Worm (Caenorhabditis elegans) whole organism, L1 larva: ENCODE measurements around the gene Y39A1A.9.
A peak's percentile ranks its signal among the peaks of the same experiment; 100 is the strongest.

Experiments used
- C16A3.4 ChIP-seq: fragments of 150-350 bp; optimal IDR thresholded peaks from 2 replicates; lab custom pipeline; 2014; ENCODE audit warnings: missing biosample characterization, missing genetic modification characterization
- C34B4.2 ChIP-seq: sonication (generic microtip); optimal IDR thresholded peaks from 2 replicates; lab custom pipeline; 2017; ENCODE audit warnings: mild to moderate bottlenecking, missing genetic modification characterization, missing compliant biosample characterization
- F16B12.6 ChIP-seq: fragments of 150-350 bp; optimal IDR thresholded peaks from 2 replicates; lab custom pipeline; 2014; ENCODE audit warnings: missing biosample characterization, missing genetic modification characterization
- Y116A8C.19 ChIP-seq: sonication (generic microtip); optimal IDR thresholded peaks from 2 replicates; lab custom pipeline; 2016; ENCODE audit warnings: missing compliant biosample characterization, missing genetic modification characterization, borderline replicate concordance
- ama-1 ChIP-seq: fragments of 150-350 bp; optimal IDR thresholded peaks from 2 replicates; lab custom pipeline; 2014
- blmp-1 ChIP-seq: fragments of 150-350 bp; optimal IDR thresholded peaks from 2 replicates; lab custom pipeline; 2014; ENCODE audit warnings: missing biosample characterization, missing genetic modification characterization
- ceh-63 ChIP-seq: fragments of 200-800 bp; sonication (Bioruptor generic); optimal IDR thresholded peaks from 2 replicates; lab custom pipeline; 2018; ENCODE audit warnings: mild to moderate bottlenecking, missing genetic modification characterization, missing compliant biosample characterization
- ceh-82 ChIP-seq, 3 experiments: fragments of 150-350 bp in 1 of 3; sonication (generic microtip) in 2 of 3; optimal IDR thresholded peaks; 2 replicates each; lab custom pipeline; 2014 to 2017; ENCODE audit warnings: missing biosample characterization in 3 of 3, missing genetic modification characterization in 3 of 3
- ceh-90 ChIP-seq: sonication (generic microtip); optimal IDR thresholded peaks from 2 replicates; lab custom pipeline; 2016; ENCODE audit warnings: missing genetic modification characterization, missing compliant biosample characterization
- dpl-1 ChIP-seq, 3 experiments: fragments of 150-350 bp in 2 of 3; sonication (generic microtip) in 1 of 3; optimal IDR thresholded peaks; 2 replicates each; lab custom pipeline; 2014 to 2017; ENCODE audit warnings: missing biosample characterization in 3 of 3, missing genetic modification characterization in 3 of 3, missing genetic modification reagents in 3 of 3
- dsc-1 ChIP-seq: sonication (generic microtip); optimal IDR thresholded peaks from 2 replicates; lab custom pipeline; 2016; ENCODE audit warnings: mild to moderate bottlenecking, missing genetic modification characterization, missing compliant biosample characterization
- efl-1 ChIP-seq, 4 experiments: fragments of 150-350 bp; optimal IDR thresholded peaks in 3 of 4; peaks in 1 of 4; 1 replicate in 1 of 4; 2 replicates in 3 of 4; lab custom pipeline; 2014; ENCODE audit warnings: missing biosample characterization in 2 of 4, missing genetic modification characterization in 2 of 4, missing genetic modification reagents in 2 of 4
- egl-27 ChIP-seq, 2 experiments: fragments of 150-350 bp in 1 of 2; sonication (generic microtip); optimal IDR thresholded peaks; 3 replicates each; lab custom pipeline; 2017 to 2018; ENCODE audit warnings: missing biosample characterization in 2 of 2, missing genetic modification characterization in 2 of 2, missing genetic modification reagents in 2 of 2
- elt-3 ChIP-seq, 6 experiments: fragments of 150-350 bp in 1 of 6; sonication (generic microtip); optimal IDR thresholded peaks; 2 replicates each; lab custom pipeline; 2017 to 2018; ENCODE audit warnings: missing biosample characterization in 6 of 6, missing genetic modification characterization in 6 of 6, inconsistent platforms in 1 of 6
- fkh-10 ChIP-seq: sonication (generic microtip); optimal IDR thresholded peaks from 2 replicates; lab custom pipeline; 2017; ENCODE audit warnings: missing biosample characterization, missing genetic modification reagents, missing genetic modification characterization
- hlh-17 ChIP-seq: fragments of 200-800 bp; sonication (Bioruptor generic); optimal IDR thresholded peaks from 2 replicates; lab custom pipeline; 2018; ENCODE audit warnings: missing genetic modification characterization, mild to moderate bottlenecking, missing compliant biosample characterization, moderate library complexity, borderline replicate concordance
- hlh-4 ChIP-seq: sonication (generic microtip); optimal IDR thresholded peaks from 2 replicates; lab custom pipeline; 2016; ENCODE audit warnings: mild to moderate bottlenecking, missing genetic modification characterization, missing compliant biosample characterization
- irx-1 ChIP-seq: sonication (generic microtip); optimal IDR thresholded peaks from 2 replicates; lab custom pipeline; 2016; ENCODE audit warnings: missing genetic modification characterization, missing compliant biosample characterization
- isw-1 ChIP-seq: fragments of 200-800 bp; sonication (Bioruptor generic); IDR thresholded peaks from 2 replicates; pipeline ENCODE4 v1.3.6; 2022; ENCODE audit warnings: missing genetic modification characterization, missing compliant biosample characterization
- jun-1 ChIP-seq: fragments of 150-350 bp; optimal IDR thresholded peaks from 2 replicates; lab custom pipeline; 2014; ENCODE audit warnings: missing biosample characterization, missing genetic modification reagents, missing genetic modification characterization
- lin-14 ChIP-seq: fragments of 200-800 bp; sonication (Bioruptor generic); optimal IDR thresholded peaks from 2 replicates; lab custom pipeline; 2018; ENCODE audit warnings: mild to moderate bottlenecking, missing genetic modification characterization, moderate library complexity, missing compliant biosample characterization
- lin-15B ChIP-seq: fragments of 150-350 bp; sonication (generic microtip); optimal IDR thresholded peaks from 3 replicates; lab custom pipeline; 2014; ENCODE audit warnings: missing biosample characterization, missing genetic modification characterization
- lin-35 ChIP-seq, 2 experiments: fragments of 150-350 bp; optimal IDR thresholded peaks; 2 replicates each; lab custom pipeline; 2014; ENCODE audit warnings: missing biosample characterization in 2 of 2, missing genetic modification characterization in 2 of 2, missing genetic modification reagents in 2 of 2
- lir-3 ChIP-seq: sonication (generic microtip); optimal IDR thresholded peaks from 2 replicates; lab custom pipeline; 2016; ENCODE audit warnings: mild to moderate bottlenecking, missing genetic modification characterization, moderate library complexity, missing compliant biosample characterization; ENCODE audit not compliant: poor library complexity
- lsy-2 ChIP-seq, 2 experiments: fragments of 150-350 bp; optimal IDR thresholded peaks; 2 replicates each; lab custom pipeline; 2014; ENCODE audit warnings: missing biosample characterization in 2 of 2, missing genetic modification characterization in 2 of 2
- mab-9 ChIP-seq: fragments of 200-800 bp; sonication (Bioruptor generic); IDR thresholded peaks from 2 replicates; pipeline ENCODE4 v1.3.6; 2022; ENCODE audit warnings: missing genetic modification reagents, missing genetic modification characterization, missing compliant biosample characterization
- mef-2 ChIP-seq: fragments of 150-350 bp; optimal IDR thresholded peaks from 2 replicates; lab custom pipeline; 2014; ENCODE audit warnings: missing biosample characterization, missing genetic modification characterization
- nhr-19 ChIP-seq: fragments of 200-800 bp; sonication (Bioruptor generic); conservative IDR thresholded peaks from 2 replicates; pipeline ENCODE4 v1.3.6; 2022; ENCODE audit warnings: missing genetic modification characterization, missing compliant biosample characterization
- nhr-20 ChIP-seq: sonication (generic microtip); optimal IDR thresholded peaks from 2 replicates; lab custom pipeline; 2016; ENCODE audit warnings: mild to moderate bottlenecking, missing genetic modification characterization, missing compliant biosample characterization
- nhr-237 ChIP-seq: fragments of 150-350 bp; optimal IDR thresholded peaks from 2 replicates; lab custom pipeline; 2014; ENCODE audit warnings: missing biosample characterization, missing genetic modification characterization
- nhr-47 ChIP-seq: sonication (generic microtip); optimal IDR thresholded peaks from 2 replicates; lab custom pipeline; 2016; ENCODE audit warnings: mild to moderate bottlenecking, missing genetic modification characterization, moderate library complexity, missing compliant biosample characterization
- nhr-71 ChIP-seq: sonication (generic microtip); optimal IDR thresholded peaks from 2 replicates; lab custom pipeline; 2016; ENCODE audit warnings: mild to moderate bottlenecking, missing genetic modification characterization, moderate library complexity, missing compliant biosample characterization
- nhr-76 ChIP-seq: sonication (generic microtip); optimal IDR thresholded peaks from 2 replicates; lab custom pipeline; 2017; ENCODE audit warnings: missing biosample characterization, missing genetic modification characterization
- nhr-77 ChIP-seq: fragments of 150-350 bp; optimal IDR thresholded peaks from 2 replicates; lab custom pipeline; 2014; ENCODE audit warnings: missing biosample characterization, missing genetic modification characterization
- nhr-84 ChIP-seq: sonication (generic microtip); optimal IDR thresholded peaks from 2 replicates; lab custom pipeline; 2017; ENCODE audit warnings: missing biosample characterization, missing genetic modification characterization
- nhr-85 ChIP-seq: sonication (generic microtip); peaks from one replicate; lab custom pipeline; 2016; ENCODE audit warnings: missing genetic modification characterization, inconsistent platforms, missing compliant biosample characterization
- pax-3 ChIP-seq: fragments of 200-800 bp; sonication (Bioruptor generic); optimal IDR thresholded peaks from 2 replicates; lab custom pipeline; 2018; ENCODE audit warnings: mild to moderate bottlenecking, missing genetic modification characterization, moderate library complexity, missing compliant biosample characterization
- pqm-1 ChIP-seq: sonication (generic microtip); optimal IDR thresholded peaks from 3 replicates; lab custom pipeline; 2017; ENCODE audit warnings: missing biosample characterization, missing genetic modification characterization
- snpc-4 ChIP-seq: fragments of 150-350 bp; optimal IDR thresholded peaks from 2 replicates; lab custom pipeline; 2014; ENCODE audit warnings: missing biosample characterization, missing genetic modification characterization
- tlp-1 ChIP-seq: fragments of 150-350 bp; optimal IDR thresholded peaks from 2 replicates; lab custom pipeline; 2014; ENCODE audit warnings: missing biosample characterization, missing genetic modification characterization
- unc-130 ChIP-seq: fragments of 150-350 bp; optimal IDR thresholded peaks from 2 replicates; lab custom pipeline; 2017; ENCODE audit warnings: missing biosample characterization, missing genetic modification characterization, inconsistent platforms
- unc-86 ChIP-seq: sonication (generic microtip); optimal IDR thresholded peaks from 2 replicates; lab custom pipeline; 2016; ENCODE audit warnings: missing genetic modification characterization, missing compliant biosample characterization
- unc-98 ChIP-seq: fragments of 200-800 bp; sonication (Bioruptor generic); IDR thresholded peaks from 2 replicates; pipeline ENCODE4 v1.3.6; 2022; ENCODE audit warnings: missing genetic modification characterization, missing compliant biosample characterization
- zag-1 ChIP-seq: fragments of 150-350 bp; optimal IDR thresholded peaks from 2 replicates; lab custom pipeline; 2014; ENCODE audit warnings: missing biosample characterization, missing genetic modification characterization
- zip-4 ChIP-seq: fragments of 200-800 bp; sonication (Bioruptor generic); optimal IDR thresholded peaks from 2 replicates; lab custom pipeline; 2018; ENCODE audit warnings: mild to moderate bottlenecking, missing genetic modification characterization, moderate library complexity, missing compliant biosample characterization
- ztf-4 ChIP-seq: fragments of 150-350 bp; optimal IDR thresholded peaks from 2 replicates; lab custom pipeline; 2014; ENCODE audit warnings: missing biosample characterization, missing genetic modification characterization

The Y39A1A.9 gene

DNA sequence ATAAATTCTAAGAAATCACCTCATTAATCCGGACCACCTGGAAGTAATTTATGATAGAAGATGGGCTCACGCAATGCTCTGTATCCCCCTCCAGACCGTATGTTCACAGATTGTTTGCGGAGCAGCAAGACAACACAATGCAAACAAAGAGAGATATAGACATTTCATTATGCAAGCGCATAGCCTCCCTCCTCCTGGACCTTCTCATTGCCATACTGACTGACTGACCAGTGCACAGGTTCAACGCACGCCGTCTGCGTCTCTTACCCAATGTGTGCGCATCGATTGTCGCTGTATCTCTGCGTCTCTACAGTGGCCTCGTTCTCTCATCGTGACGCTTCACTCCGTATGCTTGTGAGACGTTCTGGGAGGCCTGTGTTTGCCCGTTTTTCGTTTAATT is 18.3 kb upstream of the Y39A1A.9 start (continued):
- peak; percentile 66 to 81 for TF ChIP-seq efl-1 (optimal IDR thresholded peaks at IDR 0.05; lab: Kevin White, UChicago)
- peak; percentile 43 to 89 for TF ChIP-seq efl-1 (GFP tag; optimal IDR thresholded peaks at IDR 0.05 in 1 of 2; lab: Kevin White, UChicago)
- TF ChIP-seq nhr-20 (tag; lab: Kevin White, UChicago), result peak; percentile 25
- peak; percentile 58 for TF ChIP-seq nhr-71 (tag; lab: Kevin White, UChicago)

DNA sequence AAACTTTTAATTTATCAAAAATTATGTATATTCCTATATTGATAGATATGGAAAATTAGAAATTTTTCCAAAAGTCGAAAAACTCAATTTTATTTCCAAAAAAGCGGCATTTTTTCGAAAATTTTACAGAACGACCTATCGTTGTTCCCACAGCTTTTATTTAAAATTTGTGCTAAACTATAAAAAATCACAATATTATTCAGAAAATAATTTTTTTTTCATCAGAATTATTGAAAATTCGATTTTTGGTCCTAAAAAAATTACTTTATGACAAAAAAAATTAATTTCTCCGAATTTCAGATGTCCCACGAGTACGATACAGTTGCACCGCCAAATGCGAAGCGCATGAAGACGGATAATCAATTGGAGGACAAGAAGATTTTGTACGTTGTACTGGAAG is 15.9 kb upstream of the Y39A1A.9 start, which contains the start of gene emg-1:
Gene emg-1 (plus strand): TSS at position 301 of the 400 bp plus-strand sequence.
- TF ChIP-seq ceh-90, result no peak
- no peak for TF ChIP-seq ceh-82 (tag; optimal IDR thresholded peaks at IDR 0.05; lab: Kevin White, UChicago)
- TF ChIP-seq C34B4.2 (tag; lab: Kevin White, UChicago), result no peak
- no peak for TF ChIP-seq nhr-237 (tag; lab: Kevin White, UChicago)
- TF ChIP-seq ztf-4 (tag; lab: Kevin White, UChicago), result no peak

DNA sequence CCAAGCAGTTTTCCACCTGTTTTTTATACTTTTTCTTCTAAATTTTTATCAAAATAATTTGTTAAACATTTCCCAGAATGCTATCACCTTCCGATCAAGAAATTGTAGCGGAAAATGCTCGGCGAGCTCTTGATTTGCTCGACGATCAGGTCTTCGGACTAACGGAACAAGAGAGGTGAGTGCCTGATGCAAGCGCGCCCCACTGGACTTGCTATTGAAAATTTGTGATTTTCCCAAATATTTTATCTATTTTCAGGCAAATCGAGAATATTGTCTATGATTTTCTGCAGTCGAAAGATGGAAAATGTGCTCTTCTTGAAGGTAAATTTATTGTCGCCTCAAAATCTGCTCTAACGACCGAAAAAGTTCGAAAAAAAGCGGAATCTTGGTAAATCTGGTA is 12.8 kb upstream of the Y39A1A.9 start, which contains the start of gene orc-4:
Gene orc-4 (plus strand): TSS at position 77 of the 400 bp plus-strand sequence.
- TF ChIP-seq nhr-47 (tag; lab: Kevin White, UChicago), result no peak
- peak; percentile 21 for TF ChIP-seq blmp-1 (tag; lab: Kevin White, UChicago)
- TF ChIP-seq elt-3 (tag; optimal IDR thresholded peaks at IDR 0.05; lab: Kevin White, UChicago), result no peak
- TF ChIP-seq egl-27 (tag; optimal IDR thresholded peaks at IDR 0.05; lab: Kevin White, UChicago), result no peak
- no peak for TF ChIP-seq pax-3
- no peak for TF ChIP-seq zag-1 (tag; lab: Kevin White, UChicago)
- no peak for TF ChIP-seq mab-9 (GFP tag; lab: Robert Waterston, UW)
- TF ChIP-seq C16A3.4, result no peak
- TF ChIP-seq efl-1 (optimal IDR thresholded peaks at IDR 0.05; lab: Kevin White, UChicago), result peak; percentile 15 to 33
- peak; percentile 7 to 33 for TF ChIP-seq efl-1 (GFP tag; optimal IDR thresholded peaks at IDR 0.05 in 1 of 2; lab: Kevin White, UChicago)
- peak; percentile 34 for TF ChIP-seq F16B12.6 (tag; lab: Kevin White, UChicago)
- TF ChIP-seq lir-3, result no peak
- TF ChIP-seq zip-4, result no peak
- TF ChIP-seq ama-1 (lab: Kevin White, UChicago), result no peak
- TF ChIP-seq unc-130 (tag; lab: Kevin White, UChicago), result no peak
- TF ChIP-seq mef-2, result no peak
- TF ChIP-seq unc-98 (GFP tag; lab: Robert Waterston, UW), result no peak
- peak; percentile 5 to 69 for TF ChIP-seq lsy-2 (tag; optimal IDR thresholded peaks at IDR 0.05; lab: Kevin White, UChicago)
- peak; percentile 34 to 46 for TF ChIP-seq lin-35 (GFP tag; optimal IDR thresholded peaks at IDR 0.05; lab: Kevin White, UChicago)
- no peak for TF ChIP-seq tlp-1 (tag; lab: Kevin White, UChicago)
- peak; percentile 20 to 54 (median 38) for TF ChIP-seq dpl-1 (GFP tag; optimal IDR thresholded peaks at IDR 0.05; lab: Kevin White, UChicago)

DNA sequence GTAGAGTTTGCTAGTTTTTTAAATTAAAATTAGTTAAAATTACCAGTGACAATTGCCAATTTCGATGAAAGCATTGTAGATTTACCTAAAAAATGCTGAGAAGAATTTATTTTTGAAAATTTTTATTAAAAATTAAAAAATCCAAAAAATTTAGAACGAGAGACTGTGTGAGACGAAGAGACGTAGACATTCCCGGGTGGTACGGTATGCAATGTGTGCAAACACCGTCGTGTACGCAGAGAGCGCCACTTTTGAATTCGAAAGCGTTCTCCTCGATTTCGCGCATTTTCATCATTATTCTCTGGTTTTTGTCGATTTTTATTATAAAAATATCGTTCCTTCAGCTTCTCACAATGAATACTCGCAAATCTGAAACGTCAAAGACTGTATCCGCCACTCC is 9.5 kb upstream of the Y39A1A.9 start, which contains the start of the genes dhs-11 and orc-1:
Gene dhs-11 (minus strand): TSS at position 85 of the 400 bp plus-strand sequence.
Gene orc-1 (plus strand): TSS at position 349 of the 400 bp plus-strand sequence.
- TF ChIP-seq C34B4.2 (tag; lab: Kevin White, UChicago) (no peak), snpc-4 (tag; lab: Kevin White, UChicago) (peak; percentile 22), nhr-77 (tag; lab: Kevin White, UChicago) (no peak), Y116A8C.19 (tag; lab: Kevin White, UChicago) (no peak), F16B12.6 (tag; lab: Kevin White, UChicago) (peak; percentile 88), nhr-76 (tag; lab: Kevin White, UChicago) (no peak), unc-86 (no peak), nhr-20 (tag; lab: Kevin White, UChicago) (peak; percentile 59), irx-1 (tag; lab: Kevin White, UChicago) (no peak), ama-1 (lab: Kevin White, UChicago) (no peak), ceh-82 (tag; optimal IDR thresholded peaks at IDR 0.05; lab: Kevin White, UChicago) (peak in 2 of 3 experiments; percentile 1 to 21), jun-1 (tag; lab: Kevin White, UChicago) (no peak), egl-27 (tag; optimal IDR thresholded peaks at IDR 0.05; lab: Kevin White, UChicago) (no peak), hlh-17 (GFP tag; lab: Kevin White, UChicago) (no peak), pqm-1 (tag; lab: Kevin White, UChicago) (no peak), nhr-19 (GFP tag; lab: Robert Waterston, UW) (peak; percentile 51), lin-15B (tag; lab: Kevin White, UChicago) (peak; percentile 57), ceh-63 (no peak), dsc-1 (tag; lab: Kevin White, UChicago) (no peak), fkh-10 (GFP tag; lab: Kevin White, UChicago) (no peak), nhr-85 (no peak), hlh-4 (tag; lab: Kevin White, UChicago) (no peak), lin-14 (GFP tag; lab: Kevin White, UChicago) (no peak), unc-98 (GFP tag; lab: Robert Waterston, UW) (no peak), nhr-84 (tag; lab: Kevin White, UChicago) (no peak), isw-1 (GFP tag; lab: Robert Waterston, UW) (peak; percentile 35), zip-4 (no peak)
